Worm (Caenorhabditis elegans) whole organism, L4 larva: ENCODE results near the gene R05F9.7.
"Not testable (repeated sequence)": the region's sequence is repeated elsewhere in the genome, so short reads cannot be mapped to it uniquely, and the experiment has no call there.

Experiments used
- F37D6.2 ChIP-seq: sonication (generic microtip); optimal IDR thresholded peaks from 2 replicates; lab custom pipeline; 2016; ENCODE audit warnings: mild to moderate bottlenecking, missing genetic modification characterization, missing compliant biosample characterization
- F49E8.2 ChIP-seq: sonication (generic microtip); optimal IDR thresholded peaks from 2 replicates; lab custom pipeline; 2016; ENCODE audit warnings: missing compliant biosample characterization, mild to moderate bottlenecking, missing genetic modification characterization, borderline replicate concordance
- T20F7.1 ChIP-seq: fragments of 200-800 bp; sonication (Bioruptor generic); optimal IDR thresholded peaks from 2 replicates; lab custom pipeline; 2018; ENCODE audit warnings: mild to moderate bottlenecking, missing genetic modification characterization, missing compliant biosample characterization
- Y48G9A.11 ChIP-seq: fragments of 200-800 bp; sonication (Bioruptor generic); IDR thresholded peaks from 2 replicates; pipeline ENCODE4 v1.3.6; 2022; ENCODE audit warnings: missing genetic modification reagents, missing genetic modification characterization, missing compliant biosample characterization
- ZK337.2 ChIP-seq: fragments of 200-800 bp; sonication (Bioruptor generic); IDR thresholded peaks from 2 replicates; pipeline ENCODE4 v1.3.6; 2022; ENCODE audit warnings: missing genetic modification reagents, missing genetic modification characterization, missing compliant biosample characterization
- aha-1 ChIP-seq: fragments of 150-350 bp; peaks from one replicate; lab custom pipeline; 2014; ENCODE audit warnings: missing biosample characterization, missing genetic modification characterization
- aly-2 ChIP-seq: sonication (generic microtip); optimal IDR thresholded peaks from 2 replicates; lab custom pipeline; 2018; ENCODE audit warnings: missing biosample characterization, missing genetic modification characterization
- ama-1 ChIP-seq: fragments of 150-350 bp; optimal IDR thresholded peaks from 2 replicates; lab custom pipeline; 2014; ENCODE audit warnings: inconsistent platforms, mixed read lengths
- attf-4 ChIP-seq: sonication (generic microtip); optimal IDR thresholded peaks from 3 replicates; lab custom pipeline; 2017; ENCODE audit warnings: missing biosample characterization, missing genetic modification characterization
- daf-12 ChIP-seq: fragments of 150-350 bp; optimal IDR thresholded peaks from 2 replicates; lab custom pipeline; 2014; ENCODE audit warnings: missing biosample characterization, missing genetic modification reagents, missing genetic modification characterization
- dpl-1 ChIP-seq: fragments of 150-350 bp; optimal IDR thresholded peaks from 2 replicates; lab custom pipeline; 2014; ENCODE audit warnings: missing biosample characterization, missing genetic modification reagents, missing genetic modification characterization
- duxl-1 ChIP-seq: sonication (generic microtip); optimal IDR thresholded peaks from 2 replicates; lab custom pipeline; 2016; ENCODE audit warnings: mild to moderate bottlenecking, missing genetic modification characterization, moderate library complexity, missing compliant biosample characterization; ENCODE audit not compliant: poor library complexity
- dve-1 ChIP-seq: sonication (generic microtip); optimal IDR thresholded peaks from 2 replicates; lab custom pipeline; 2017; ENCODE audit warnings: antibody characterized with exemption, mild to moderate bottlenecking, missing genetic modification characterization, missing compliant biosample characterization; ENCODE audit not compliant: insufficient read depth
- egl-43 ChIP-seq: fragments of 200-800 bp; sonication (Bioruptor generic); IDR thresholded peaks from 2 replicates; pipeline ENCODE4 v1.3.6; 2022; ENCODE audit warnings: missing genetic modification reagents, missing genetic modification characterization, missing compliant biosample characterization
- hif-1 ChIP-seq, 2 experiments: sonication (generic microtip); optimal IDR thresholded peaks; 2 replicates each; lab custom pipeline; 2016 to 2017; ENCODE audit warnings: missing compliant biosample characterization in 2 of 2, missing genetic modification characterization in 2 of 2, missing genetic modification reagents in 2 of 2, missing genotype in 2 of 2, mild to moderate bottlenecking in 1 of 2
- hlh-11 ChIP-seq: fragments of 200-800 bp; sonication (Bioruptor generic); optimal IDR thresholded peaks from 2 replicates; lab custom pipeline; 2018; ENCODE audit warnings: mild to moderate bottlenecking, missing genetic modification characterization, missing compliant biosample characterization
- lin-15B ChIP-seq: fragments of 150-350 bp; sonication (generic microtip); optimal IDR thresholded peaks from 3 replicates; lab custom pipeline; 2014; ENCODE audit warnings: missing biosample characterization, missing genetic modification characterization
- lin-29 ChIP-seq: fragments of 200-800 bp; sonication (Bioruptor generic); IDR thresholded peaks from 2 replicates; pipeline ENCODE4 v1.3.6; 2022; ENCODE audit warnings: missing genetic modification reagents, missing genetic modification characterization, missing compliant biosample characterization
- lsy-2 ChIP-seq, 2 experiments: fragments of 150-350 bp in 1 of 2; sonication (generic microtip) in 1 of 2; optimal IDR thresholded peaks; 2 replicates each; lab custom pipeline; 2014 to 2017; ENCODE audit warnings: missing biosample characterization in 2 of 2, missing genetic modification characterization in 2 of 2
- mdt-29 ChIP-seq: fragments of 200-800 bp; sonication (Bioruptor generic); IDR thresholded peaks from 2 replicates; pipeline ENCODE4 v1.3.6; 2022; ENCODE audit warnings: missing genetic modification reagents, missing genetic modification characterization, missing compliant biosample characterization
- nhr-102 ChIP-seq: sonication (generic microtip); optimal IDR thresholded peaks from 2 replicates; lab custom pipeline; 2016; ENCODE audit warnings: mild to moderate bottlenecking, missing genetic modification characterization, moderate library complexity, missing compliant biosample characterization
- nhr-28 ChIP-seq: fragments of 150-350 bp; optimal IDR thresholded peaks from 2 replicates; lab custom pipeline; 2014; ENCODE audit warnings: missing biosample characterization, missing genetic modification characterization
- nhr-77 ChIP-seq: fragments of 150-350 bp; optimal IDR thresholded peaks from 2 replicates; lab custom pipeline; 2014; ENCODE audit warnings: missing biosample characterization, missing genetic modification characterization
- pqm-1 ChIP-seq: sonication (generic microtip); optimal IDR thresholded peaks from 2 replicates; lab custom pipeline; 2017; ENCODE audit warnings: missing biosample characterization, missing genetic modification characterization
- skn-1 ChIP-seq: fragments of 150-350 bp; optimal IDR thresholded peaks from 2 replicates; lab custom pipeline; 2014; ENCODE audit warnings: missing biosample characterization, missing genetic modification characterization
- unc-130 ChIP-seq: sonication (generic microtip); optimal IDR thresholded peaks from 2 replicates; lab custom pipeline; 2016; ENCODE audit warnings: missing genetic modification reagents, missing genetic modification characterization, missing compliant biosample characterization
- unc-62 ChIP-seq, 3 experiments: fragments of 150-350 bp in 1 of 3; sonication (generic microtip); optimal IDR thresholded peaks in 2 of 3; peaks in 1 of 3; 1 replicate in 1 of 3; 2 replicates in 2 of 3; lab custom pipeline; 2014 to 2017; ENCODE audit warnings: missing biosample characterization in 3 of 3, missing genetic modification characterization in 3 of 3, missing genetic modification reagents in 3 of 3, missing genotype in 1 of 3
- zfp-3 ChIP-seq: fragments of 200-800 bp; sonication (Bioruptor generic); conservative IDR thresholded peaks from 2 replicates; pipeline ENCODE4 v1.3.6; 2022; ENCODE audit warnings: missing genetic modification reagents, missing genetic modification characterization, missing compliant biosample characterization
- zip-11 ChIP-seq: fragments of 200-800 bp; sonication (Bioruptor generic); IDR thresholded peaks from 2 replicates; pipeline ENCODE4 v1.3.6; 2022; ENCODE audit warnings: missing genetic modification characterization, missing compliant biosample characterization
- zip-2 ChIP-seq: fragments of 150-350 bp; optimal IDR thresholded peaks from 2 replicates; lab custom pipeline; 2014; ENCODE audit warnings: missing biosample characterization, missing genetic modification characterization

Gene R05F9.7

DNA sequence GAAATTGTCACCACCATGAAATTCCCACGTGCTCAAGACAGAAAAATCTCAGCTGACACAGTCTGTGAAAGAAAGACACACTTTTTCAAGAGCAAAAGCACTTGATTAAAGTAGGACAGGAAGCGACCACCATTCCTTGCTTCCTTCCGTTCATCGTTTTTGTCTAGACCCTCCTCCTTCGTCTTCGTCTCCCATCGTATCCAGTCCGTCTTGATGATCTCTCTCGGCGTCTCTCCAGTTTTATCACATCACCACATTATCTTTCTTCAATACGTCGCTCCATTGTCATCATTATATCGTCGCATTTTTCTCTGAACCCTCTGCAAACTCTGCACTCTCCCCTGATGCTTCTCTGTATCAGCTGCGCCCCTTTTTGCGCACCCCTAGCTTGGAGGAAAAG, 22.1 kb downstream of the R05F9.7 start (continued):
- TF ChIP-seq attf-4 (tag; lab: Kevin White, UChicago) = no peak
- no peak for TF ChIP-seq nhr-77 (tag; lab: Kevin White, UChicago)
- peak; percentile 29; the same call in 1 of the 2 replicates for TF ChIP-seq egl-43 (GFP tag; lab: Robert Waterston, UW)
- no peak for TF ChIP-seq ama-1 (lab: Kevin White, UChicago)
- TF ChIP-seq hlh-11 (tag; lab: Kevin White, UChicago) = peak; percentile 59
- TF ChIP-seq zip-2 = no peak
- peak; percentile 32 for TF ChIP-seq nhr-28 (tag; lab: Kevin White, UChicago)

DNA sequence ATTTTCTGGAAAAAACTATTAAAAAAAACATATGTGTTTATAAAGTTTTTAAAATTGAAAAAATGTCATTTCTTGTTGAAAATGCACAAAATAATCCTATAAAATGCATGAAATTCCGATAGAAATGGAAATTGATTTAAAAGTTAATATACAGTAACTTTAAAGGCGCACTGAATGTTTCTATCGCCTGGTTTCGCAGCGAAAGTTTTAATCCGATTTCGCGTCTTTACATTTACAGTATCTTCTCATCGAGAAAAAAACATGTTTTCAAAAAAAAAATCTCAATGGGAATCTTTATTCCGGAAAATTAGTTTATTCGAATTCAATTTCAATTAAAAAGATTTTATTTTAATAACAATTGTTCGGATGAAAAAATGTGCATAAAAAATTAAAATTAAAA, 28.1 kb downstream of the R05F9.7 start, which contains the start of gene R05F9.11:
Gene R05F9.11, minus strand, starts transcription at position 5 of the 400 bp plus-strand sequence.
- TF ChIP-seq zfp-3 (GFP tag; lab: Robert Waterston, UW) = no peak
- no peak for TF ChIP-seq duxl-1
- no peak for TF ChIP-seq ZK337.2 (GFP tag; lab: Robert Waterston, UW)
- TF ChIP-seq lsy-2 (tag; optimal IDR thresholded peaks at IDR 0.05; lab: Kevin White, UChicago) = peak in 1 of 2 experiments; percentile 58
- TF ChIP-seq F49E8.2 (tag; lab: Kevin White, UChicago) = peak; percentile 10
- no peak for TF ChIP-seq F37D6.2 (tag; lab: Kevin White, UChicago)
- TF ChIP-seq nhr-102 (tag; lab: Kevin White, UChicago) = no peak
- TF ChIP-seq dve-1 = no peak
- no peak for TF ChIP-seq mdt-29 (GFP tag; lab: Robert Waterston, UW)
- TF ChIP-seq lin-15B (tag; lab: Kevin White, UChicago) = no peak
- TF ChIP-seq Y48G9A.11 (GFP tag; lab: Robert Waterston, UW) = no peak
- TF ChIP-seq pqm-1 = no peak
- TF ChIP-seq unc-130 (GFP tag; lab: Kevin White, UChicago) = peak; percentile 10
- TF ChIP-seq hif-1 (tag; optimal IDR thresholded peaks at IDR 0.05; lab: Kevin White, UChicago) = no peak
- TF ChIP-seq dpl-1 (GFP tag; lab: Kevin White, UChicago) = no peak
- TF ChIP-seq lin-29 (GFP tag; lab: Robert Waterston, UW) = no peak

DNA sequence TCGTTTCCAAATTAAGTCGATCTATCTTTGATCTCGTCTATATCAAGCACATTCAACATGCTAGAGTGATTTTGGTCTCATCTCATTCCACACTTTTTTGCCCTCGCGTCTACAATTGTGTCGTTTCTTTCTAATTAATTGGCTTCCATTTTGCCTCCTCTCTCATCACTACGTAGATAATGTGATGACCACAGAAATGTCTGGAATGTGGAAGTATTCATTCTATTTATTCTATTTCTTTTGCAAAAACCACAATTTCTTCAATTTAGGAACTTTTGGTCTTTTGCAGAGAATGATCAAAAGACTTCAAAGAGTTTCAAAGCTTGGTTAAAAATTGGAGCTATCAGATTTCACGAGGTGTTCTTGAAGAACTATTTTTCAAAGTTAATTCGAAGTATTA, 29.5 kb downstream of the R05F9.7 start:
- TF ChIP-seq aha-1 (tag; lab: Kevin White, UChicago) (peak; percentile 48), zip-11 (GFP tag; lab: Robert Waterston, UW) (no peak)

DNA sequence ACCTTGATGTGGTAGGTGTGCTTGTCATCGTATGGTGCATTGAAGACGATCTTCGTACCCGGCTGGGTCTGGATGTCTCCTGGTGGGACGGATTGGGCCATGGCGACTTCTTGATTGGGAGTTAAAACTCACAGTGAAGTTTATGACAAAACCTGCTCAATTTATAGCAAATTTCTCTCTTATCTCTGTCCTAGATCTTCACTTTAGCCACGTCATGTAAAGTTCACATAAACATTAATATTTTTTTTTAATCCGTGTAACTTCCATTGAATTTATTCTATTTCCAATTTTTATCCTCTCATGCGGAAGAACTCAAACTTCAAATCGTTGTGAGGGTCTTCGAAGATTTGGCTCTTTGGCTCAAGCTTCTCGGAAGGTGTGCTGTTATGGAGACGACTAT, 30.4 kb downstream of the R05F9.7 start, which contains the start of gene msp-31:
Gene msp-31, minus strand, starts transcription at position 101 of the 400 bp plus-strand sequence.
- TF ChIP-seq aly-2, daf-12, skn-1 (tag; lab: Kevin White, UChicago): not testable (repeated sequence)

DNA sequence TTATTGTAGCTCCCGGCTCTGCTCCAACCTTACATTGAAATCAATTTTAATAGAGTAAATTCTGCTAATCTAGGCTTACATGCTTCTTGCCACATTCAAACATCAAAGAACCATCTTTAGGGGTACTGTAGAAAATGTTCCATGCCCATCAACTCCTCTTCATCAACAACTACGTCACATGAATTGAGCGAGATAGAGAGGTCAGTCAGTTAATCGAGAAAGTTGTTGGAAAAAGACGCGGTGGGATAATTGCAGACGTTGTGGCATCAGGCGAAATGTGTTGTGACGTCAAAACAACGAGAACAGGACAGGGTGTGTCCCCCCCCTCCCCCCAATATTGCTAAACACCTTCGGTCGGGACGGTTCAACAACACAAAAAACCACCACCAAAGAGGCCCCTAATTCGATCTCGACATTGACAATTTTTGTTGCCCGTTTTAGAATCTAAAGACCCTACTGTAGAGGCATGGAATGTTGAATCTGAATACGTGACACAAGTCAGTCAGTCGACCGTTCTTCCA, 32.5 kb downstream of the R05F9.7 start:
- TF ChIP-seq T20F7.1 (GFP tag; lab: Kevin White, UChicago) (no peak), unc-62 (GFP tag; optimal IDR thresholded peaks at IDR 0.05 in 1 of 2; lab: Kevin White, UChicago) (peak in 1 of 2 experiments; percentile 62), unc-62 (tag; optimal IDR thresholded peaks at IDR 0.05; lab: Kevin White, UChicago) (no peak)
- TF ChIP-seq, all 104 proteins: peak for 1

DNA sequence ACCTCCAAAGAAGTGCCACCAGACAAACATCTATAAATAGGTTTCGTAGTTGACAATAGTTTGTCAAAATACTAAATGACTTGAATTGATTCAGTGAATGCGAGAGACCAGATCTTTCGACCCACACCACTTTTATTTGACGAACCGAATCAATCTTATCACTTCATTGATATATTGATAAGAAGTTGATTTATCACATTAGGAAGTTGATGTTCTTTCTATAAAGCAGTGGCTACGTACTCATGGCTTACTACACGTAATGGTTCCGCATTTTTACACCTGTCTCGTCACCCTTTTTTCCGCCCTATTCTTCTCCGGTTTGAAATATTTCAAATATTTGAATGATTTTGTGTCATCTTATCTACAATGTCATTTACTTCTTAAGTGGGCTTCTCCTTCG, 34.5 kb downstream of the R05F9.7 start:
- no peak for TF ChIP-seq T20F7.1 (GFP tag; lab: Kevin White, UChicago)
- peak; percentile 6 for TF ChIP-seq hlh-11 (tag; lab: Kevin White, UChicago)
- peak; percentile 42 for TF ChIP-seq dve-1
- peak; percentile 17 for TF ChIP-seq nhr-28 (tag; lab: Kevin White, UChicago)
- peak; percentile 63 for TF ChIP-seq pqm-1
- TF ChIP-seq, all 104 proteins: peak for 4
